Worm (Caenorhabditis elegans) whole organism, early embryonic: ENCODE data around the gene Y56A3A.16.

ENCODE experiments used
- B0310.2 ChIP-seq: sonication (generic microtip); optimal IDR thresholded peaks from 2 replicates; lab custom pipeline; 2016; ENCODE audit warnings: mild to moderate bottlenecking, missing genetic modification characterization, missing compliant biosample characterization
- F13C5.2 ChIP-seq: sonication (generic microtip); optimal IDR thresholded peaks from 2 replicates; lab custom pipeline; 2017; ENCODE audit warnings: mild to moderate bottlenecking, missing genetic modification characterization, inconsistent platforms, missing compliant biosample characterization
- aly-1 ChIP-seq: sonication (generic microtip); optimal IDR thresholded peaks from 2 replicates; lab custom pipeline; 2016; ENCODE audit warnings: missing genetic modification characterization, missing compliant biosample characterization
- ama-1 ChIP-seq: fragments of 150-350 bp; optimal IDR thresholded peaks from 2 replicates; lab custom pipeline; 2014
- ceh-13 ChIP-seq: fragments of 200-800 bp; sonication (Bioruptor generic); optimal IDR thresholded peaks from 2 replicates; lab custom pipeline; 2018; ENCODE audit warnings: mild to moderate bottlenecking, missing genetic modification characterization, missing compliant biosample characterization
- ceh-36 ChIP-seq: sonication (generic microtip); optimal IDR thresholded peaks from 2 replicates; lab custom pipeline; 2016; ENCODE audit warnings: missing genetic modification characterization, inconsistent platforms, missing compliant biosample characterization
- ets-7 ChIP-seq: sonication (generic microtip); optimal IDR thresholded peaks from 2 replicates; lab custom pipeline; 2016; ENCODE audit warnings: missing genotype, missing genetic modification characterization, missing compliant biosample characterization
- flt-1 ChIP-seq: fragments of 200-800 bp; sonication (Bioruptor generic); IDR thresholded peaks from 2 replicates; pipeline ENCODE4 v1.3.6; 2022; ENCODE audit warnings: missing genetic modification characterization, missing compliant biosample characterization
- hmbx-1 ChIP-seq: sonication (generic microtip); optimal IDR thresholded peaks from 2 replicates; lab custom pipeline; 2016; ENCODE audit warnings: mild to moderate bottlenecking, missing genetic modification characterization, missing compliant biosample characterization
- hmg-4 ChIP-seq: fragments of 200-800 bp; sonication (Bioruptor generic); optimal IDR thresholded peaks from 2 replicates; lab custom pipeline; 2018; ENCODE audit warnings: mild to moderate bottlenecking, missing genetic modification characterization, missing compliant biosample characterization
- hnd-1 ChIP-seq: sonication (generic microtip); optimal IDR thresholded peaks from 2 replicates; lab custom pipeline; 2016; ENCODE audit warnings: missing genetic modification characterization, missing compliant biosample characterization
- pes-1 ChIP-seq: fragments of 200-800 bp; sonication (Bioruptor generic); IDR thresholded peaks from 2 replicates; pipeline ENCODE4 v1.3.6; 2022; ENCODE audit warnings: missing genetic modification reagents, missing genetic modification characterization, missing compliant biosample characterization
- scrt-1 ChIP-seq: fragments of 200-800 bp; sonication (Bioruptor generic); IDR thresholded peaks from 2 replicates; pipeline ENCODE4 v1.3.6; 2022; ENCODE audit warnings: missing genetic modification characterization, missing compliant biosample characterization
- sea-1 ChIP-seq: fragments of 200-800 bp; sonication (Bioruptor generic); conservative IDR thresholded peaks from 2 replicates; pipeline ENCODE4 v1.3.6; 2022; ENCODE audit warnings: missing genetic modification characterization, missing compliant biosample characterization
- tbx-11 ChIP-seq: fragments of 200-800 bp; sonication (Bioruptor generic); IDR thresholded peaks from 2 replicates; pipeline ENCODE4 v1.3.6; 2022; ENCODE audit warnings: missing genetic modification characterization, missing compliant biosample characterization
- tbx-37 ChIP-seq: fragments of 200-800 bp; sonication (Bioruptor generic); conservative IDR thresholded peaks from 2 replicates; pipeline ENCODE4 v1.3.6; 2022; ENCODE audit warnings: missing genetic modification reagents, missing genetic modification characterization, missing compliant biosample characterization
- tra-4 ChIP-seq: sonication (generic microtip); optimal IDR thresholded peaks from 2 replicates; lab custom pipeline; 2017; ENCODE audit warnings: missing genetic modification characterization, missing compliant biosample characterization

The Y56A3A.16 gene

ce11 chrIII:11946973-11947372 is 32.9 kb upstream of the Y56A3A.16 start, which contains the start of gene Y56A3A.7:
TSS of gene Y56A3A.7 (minus strand) at chrIII:11947019.
- no peak for TF ChIP-seq tbx-37 (GFP tag; lab: Robert Waterston, UW)
- TF ChIP-seq pes-1 (GFP tag; lab: Robert Waterston, UW): no peak
- no peak for TF ChIP-seq F13C5.2
- TF ChIP-seq hmg-4 (GFP tag; lab: Kevin White, UChicago): no peak
- no peak for TF ChIP-seq ama-1
- TF ChIP-seq B0310.2: no peak
- TF ChIP-seq aly-1 (tag; lab: Kevin White, UChicago): no peak
- no peak for TF ChIP-seq flt-1 (GFP tag; lab: Robert Waterston, UW)
- no peak for TF ChIP-seq ceh-36 (tag; lab: Kevin White, UChicago)
- TF ChIP-seq hnd-1 (tag; lab: Kevin White, UChicago): no peak
- TF ChIP-seq hmbx-1 (tag; lab: Kevin White, UChicago): no peak
- TF ChIP-seq tbx-11 (GFP tag; lab: Robert Waterston, UW): no peak
- TF ChIP-seq ets-7 (tag; lab: Kevin White, UChicago): no peak
- no peak for TF ChIP-seq sea-1 (GFP tag; lab: Robert Waterston, UW)
- TF ChIP-seq tra-4: no peak

ce11 chrIII:11946062-11946749 is 32.1 kb upstream of the Y56A3A.16 start:
- TF ChIP-seq hnd-1 (tag; lab: Kevin White, UChicago) (no peak), tbx-37 (GFP tag; lab: Robert Waterston, UW) (peak; percentile 87), pes-1 (GFP tag; lab: Robert Waterston, UW) (peak; percentile 80), ama-1 (no peak), flt-1 (GFP tag; lab: Robert Waterston, UW) (peak; percentile 53; the same call in 1 of the 2 replicates), hmg-4 (GFP tag; lab: Kevin White, UChicago) (no peak), tbx-11 (GFP tag; lab: Robert Waterston, UW) (0 out of 2 replicates have a peak, but pooled peaks have one; percentile 28), ceh-13 (GFP tag; lab: Kevin White, UChicago) (no peak), tra-4 (peak; percentile 2), ceh-36 (tag; lab: Kevin White, UChicago) (no peak), aly-1 (tag; lab: Kevin White, UChicago) (no peak), ets-7 (tag; lab: Kevin White, UChicago) (peak; percentile 44), F13C5.2 (no peak), B0310.2 (peak; percentile 35), hmbx-1 (tag; lab: Kevin White, UChicago) (peak; percentile 12), sea-1 (GFP tag; lab: Robert Waterston, UW) (peak; percentile 64; the same call in 1 of the 2 replicates), scrt-1 (GFP tag; lab: Robert Waterston, UW) (no peak)

- no peak for TF ChIP-seq F13C5.2
These were observed 28.5 kb upstream of the Y56A3A.16 start for ce11 chrIII:11942664-11943063.

- TF ChIP-seq ceh-13 (GFP tag; lab: Kevin White, UChicago) (no peak), sea-1 (GFP tag; lab: Robert Waterston, UW) (no peak), tra-4 (no peak), F13C5.2 (no peak), tbx-37 (GFP tag; lab: Robert Waterston, UW) (no peak), ceh-36 (tag; lab: Kevin White, UChicago) (no peak), aly-1 (tag; lab: Kevin White, UChicago) (no peak), flt-1 (GFP tag; lab: Robert Waterston, UW) (no peak), hmg-4 (GFP tag; lab: Kevin White, UChicago) (no peak), ets-7 (tag; lab: Kevin White, UChicago) (no peak), hnd-1 (tag; lab: Kevin White, UChicago) (no peak), tbx-11 (GFP tag; lab: Robert Waterston, UW) (no peak), B0310.2 (no peak), hmbx-1 (tag; lab: Kevin White, UChicago) (no peak)
These were observed 24.4 kb upstream of the Y56A3A.16 start for ce11 chrIII:11938525-11938924.

ce11 chrIII:11937911-11938310 is 23.8 kb upstream of the Y56A3A.16 start:
- no peak for TF ChIP-seq ceh-13 (GFP tag; lab: Kevin White, UChicago)
- TF ChIP-seq scrt-1 (GFP tag; lab: Robert Waterston, UW): no peak
- no peak for TF ChIP-seq hnd-1 (tag; lab: Kevin White, UChicago)
- TF ChIP-seq hmbx-1 (tag; lab: Kevin White, UChicago): no peak

ce11 chrIII:11936668-11937276 is 22.7 kb upstream of the Y56A3A.16 start:
- TF ChIP-seq hmbx-1 (tag; lab: Kevin White, UChicago): no peak
- no peak for TF ChIP-seq ceh-13 (GFP tag; lab: Kevin White, UChicago)
- no peak for TF ChIP-seq ets-7 (tag; lab: Kevin White, UChicago)
- TF ChIP-seq ceh-36 (tag; lab: Kevin White, UChicago): no peak
- TF ChIP-seq hmg-4 (GFP tag; lab: Kevin White, UChicago): peak; percentile 8

ce11 chrIII:11935948-11936280 is 21.8 kb upstream of the Y56A3A.16 start:
- TF ChIP-seq hmg-4 (GFP tag; lab: Kevin White, UChicago): peak; percentile 27
- no peak for TF ChIP-seq aly-1 (tag; lab: Kevin White, UChicago)
- no peak for TF ChIP-seq ceh-13 (GFP tag; lab: Kevin White, UChicago)
- no peak for TF ChIP-seq ama-1
- peak; percentile 43; the same call in 1 of the 2 replicates for TF ChIP-seq scrt-1 (GFP tag; lab: Robert Waterston, UW)
- TF ChIP-seq pes-1 (GFP tag; lab: Robert Waterston, UW): no peak
- TF ChIP-seq ets-7 (tag; lab: Kevin White, UChicago): no peak
